Fruit fly (Drosophila melanogaster) whole organism, adult: ENCODE data around the gene Taf9.

ENCODE experiments used
- CG11617 ChIP-seq: fragments of 200-800 bp; sonication (Bioruptor generic); optimal IDR thresholded peaks from 2 replicates; lab custom pipeline; 2017; ENCODE audit warnings: mild to moderate bottlenecking, missing biosample characterization, missing genetic modification reagents, missing genetic modification characterization
- CG12768 ChIP-seq: fragments of 200-800 bp; sonication (Bioruptor generic); optimal IDR thresholded peaks from 2 replicates; lab custom pipeline; 2017; ENCODE audit warnings: missing biosample characterization, missing genetic modification characterization, mild to moderate bottlenecking, moderate library complexity, missing genetic modification reagents
- CG14711 ChIP-seq: fragments of 200-800 bp; sonication (Bioruptor generic); optimal IDR thresholded peaks from 2 replicates; lab custom pipeline; 2018; ENCODE audit warnings: missing biosample characterization, mild to moderate bottlenecking, missing genetic modification characterization, moderate library complexity
- CG1620 ChIP-seq: fragments of 200-800 bp; sonication (Bioruptor generic); optimal IDR thresholded peaks from 2 replicates; lab custom pipeline; 2016; ENCODE audit warnings: missing biosample characterization, missing genetic modification characterization
- CG33017 ChIP-seq: fragments of 200-800 bp; sonication (Bioruptor generic); optimal IDR thresholded peaks from 2 replicates; lab custom pipeline; 2018; ENCODE audit warnings: missing biosample characterization, mild to moderate bottlenecking, missing genetic modification characterization, moderate library complexity
- CG5204 ChIP-seq: fragments of 200-800 bp; sonication (Bioruptor generic); optimal IDR thresholded peaks from 2 replicates; lab custom pipeline; 2016; ENCODE audit warnings: missing biosample characterization, missing genetic modification characterization
- CG7045 ChIP-seq: fragments of 200-800 bp; sonication (Bioruptor generic); optimal IDR thresholded peaks from 2 replicates; lab custom pipeline; 2017; ENCODE audit warnings: missing biosample characterization, mild to moderate bottlenecking, missing genetic modification characterization
- CG7101 ChIP-seq: fragments of 200-800 bp; sonication (Bioruptor generic); optimal IDR thresholded peaks from 2 replicates; lab custom pipeline; 2018; ENCODE audit warnings: missing biosample characterization, mild to moderate bottlenecking, missing genetic modification characterization, moderate library complexity
- Clk ChIP-seq: fragments of 200-800 bp; sonication (Bioruptor generic); optimal IDR thresholded peaks from 2 replicates; lab custom pipeline; 2017; ENCODE audit warnings: missing biosample characterization, missing genetic modification characterization
- Crg-1 ChIP-seq: fragments of 200-800 bp; sonication (Bioruptor generic); optimal IDR thresholded peaks from 2 replicates; lab custom pipeline; 2016; ENCODE audit warnings: missing biosample characterization, missing genetic modification characterization
- Hr96 ChIP-seq: fragments of 200-800 bp; sonication (Bioruptor generic); optimal IDR thresholded peaks from 2 replicates; lab custom pipeline; 2016; ENCODE audit warnings: missing biosample characterization, missing genetic modification characterization
- Mnt ChIP-seq: fragments of 200-800 bp; sonication (Bioruptor generic); optimal IDR thresholded peaks from 2 replicates; lab custom pipeline; 2016; ENCODE audit warnings: missing biosample characterization, mild to moderate bottlenecking, missing genetic modification characterization
- bab1 ChIP-seq: fragments of 200-800 bp; sonication (Bioruptor generic); optimal IDR thresholded peaks from 3 replicates; lab custom pipeline; 2019; ENCODE audit warnings: missing biosample characterization, mild to moderate bottlenecking, missing genetic modification characterization, moderate library complexity
- cic ChIP-seq: fragments of 200-800 bp; sonication (Bioruptor generic); optimal IDR thresholded peaks from 2 replicates; lab custom pipeline; 2017; ENCODE audit warnings: missing biosample characterization, mild to moderate bottlenecking, missing genetic modification characterization, moderate library complexity
- cnc ChIP-seq, 2 experiments: fragments of >200 bp; optimal IDR thresholded peaks; 2 replicates each; lab custom pipeline; 2017
- kay ChIP-seq: fragments of 200-800 bp; sonication (Bioruptor generic); peaks from one replicate; lab custom pipeline; 2016; ENCODE audit warnings: missing biosample characterization, missing genetic modification characterization, borderline replicate concordance
- ovo ChIP-seq: fragments of 200-800 bp; sonication (Bioruptor generic); optimal IDR thresholded peaks from 2 replicates; lab custom pipeline; 2016; ENCODE audit warnings: missing biosample characterization, missing genetic modification characterization
- pad ChIP-seq: fragments of 200-800 bp; sonication (Bioruptor generic); optimal IDR thresholded peaks from 3 replicates; lab custom pipeline; 2017; ENCODE audit warnings: missing biosample characterization, missing genetic modification characterization, mild to moderate bottlenecking, moderate library complexity, missing genetic modification reagents
- tj ChIP-seq: fragments of 200-800 bp; sonication (Bioruptor generic); optimal IDR thresholded peaks from 3 replicates; lab custom pipeline; 2017; ENCODE audit warnings: missing biosample characterization, mild to moderate bottlenecking, missing genetic modification characterization, moderate library complexity
- toe ChIP-seq: fragments of 200-800 bp; sonication (Bioruptor generic); optimal IDR thresholded peaks from 2 replicates; lab custom pipeline; 2016; ENCODE audit warnings: missing biosample characterization, missing genetic modification characterization

Taf9 gene

DNA sequence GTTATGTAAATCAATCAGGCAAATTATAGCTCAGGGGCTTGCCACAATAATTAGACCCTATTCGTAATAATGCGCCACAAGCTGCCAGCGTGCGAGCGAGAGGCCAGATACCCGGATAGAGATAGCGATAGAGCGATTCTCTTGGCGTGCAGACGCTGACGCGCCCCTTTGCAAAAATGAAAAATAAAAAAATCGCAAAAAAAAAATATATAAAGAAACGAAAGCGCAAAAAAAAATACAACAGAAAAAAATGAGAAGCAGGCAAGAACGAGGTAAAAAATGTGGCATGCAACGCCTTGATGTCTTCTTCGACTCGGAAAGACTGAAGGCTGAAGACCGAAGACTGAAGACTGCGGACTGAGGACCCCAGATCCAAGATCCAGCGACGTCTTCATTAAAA is 35.6 kb upstream of the Taf9 start:
- TF ChIP-seq cnc (optimal IDR thresholded peaks at IDR 0.05; lab: Kevin White, UChicago) (no peak), toe (GFP tag; lab: Kevin White, UChicago) (no peak), CG7101 (tag; lab: Kevin White, UChicago) (no peak), Mnt (GFP tag; lab: Kevin White, UChicago) (no peak), CG11617 (GFP tag; lab: Kevin White, UChicago) (no peak), CG33017 (tag; lab: Kevin White, UChicago) (no peak), CG14711 (tag; lab: Kevin White, UChicago) (no peak), bab1 (GFP tag; lab: Kevin White, UChicago) (no peak), CG1620 (GFP tag; lab: Kevin White, UChicago) (no peak), CG7045 (no peak), CG5204 (GFP tag; lab: Kevin White, UChicago) (no peak), pad (GFP tag; lab: Kevin White, UChicago) (no peak), Hr96 (GFP tag; lab: Kevin White, UChicago) (no peak), Clk (GFP tag; lab: Kevin White, UChicago) (no peak)

dm6 chrX:17806973-17807372 is 35.0 kb upstream of the Taf9 start:
- no peak for TF ChIP-seq CG5204 (GFP tag; lab: Kevin White, UChicago)
- TF ChIP-seq CG1620 (GFP tag; lab: Kevin White, UChicago): no peak
- no peak for TF ChIP-seq ovo (GFP tag; lab: Kevin White, UChicago)

- TF ChIP-seq CG1620 (GFP tag; lab: Kevin White, UChicago) (no peak), kay (GFP tag; lab: Kevin White, UChicago) (no peak), CG33017 (tag; lab: Kevin White, UChicago) (no peak), cnc (optimal IDR thresholded peaks at IDR 0.05; lab: Kevin White, UChicago) (no peak), CG5204 (GFP tag; lab: Kevin White, UChicago) (no peak)
Measured at dm6 chrX:17812193-17812592, 29.8 kb upstream of the Taf9 start.

dm6 chrX:17814783-17815182 is 27.2 kb upstream of the Taf9 start:
- TF ChIP-seq CG33017 (tag; lab: Kevin White, UChicago) (no peak), bab1 (GFP tag; lab: Kevin White, UChicago) (no peak), pad (GFP tag; lab: Kevin White, UChicago) (no peak), CG11617 (GFP tag; lab: Kevin White, UChicago) (no peak), CG1620 (GFP tag; lab: Kevin White, UChicago) (no peak), CG12768 (GFP tag; lab: Kevin White, UChicago) (no peak), tj (GFP tag; lab: Kevin White, UChicago) (no peak), CG5204 (GFP tag; lab: Kevin White, UChicago) (no peak), kay (GFP tag; lab: Kevin White, UChicago) (no peak), CG7045 (no peak), cic (GFP tag; lab: Kevin White, UChicago) (no peak), ovo (GFP tag; lab: Kevin White, UChicago) (no peak), toe (GFP tag; lab: Kevin White, UChicago) (no peak), Clk (GFP tag; lab: Kevin White, UChicago) (no peak), CG14711 (tag; lab: Kevin White, UChicago) (no peak)

DNA sequence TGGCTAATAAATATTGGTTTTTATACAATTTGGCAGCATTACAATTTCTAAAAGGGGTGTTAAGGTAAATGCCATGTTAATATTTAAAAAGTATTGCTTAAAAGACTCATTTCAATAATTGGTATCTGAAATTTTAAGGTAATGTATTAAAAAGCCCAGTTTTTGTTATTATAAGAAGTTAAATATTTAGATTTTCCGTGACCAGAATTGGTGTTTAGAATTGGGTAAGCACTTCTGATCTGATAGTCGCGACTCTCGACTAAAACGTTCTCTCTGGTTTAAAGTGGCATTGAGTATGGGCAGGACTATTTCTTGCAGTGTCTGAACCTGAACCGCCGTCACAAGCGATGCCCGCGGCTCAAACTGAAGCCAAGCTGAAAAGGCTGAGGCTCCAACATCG is 25.5 kb upstream of the Taf9 start:
- TF ChIP-seq CG7045 (no peak), Crg-1 (GFP tag; lab: Kevin White, UChicago) (no peak), tj (GFP tag; lab: Kevin White, UChicago) (no peak), Clk (GFP tag; lab: Kevin White, UChicago) (no peak), CG7101 (tag; lab: Kevin White, UChicago) (no peak), cic (GFP tag; lab: Kevin White, UChicago) (no peak), kay (GFP tag; lab: Kevin White, UChicago) (no peak), CG1620 (GFP tag; lab: Kevin White, UChicago) (no peak), bab1 (GFP tag; lab: Kevin White, UChicago) (no peak), Mnt (GFP tag; lab: Kevin White, UChicago) (no peak), cnc (optimal IDR thresholded peaks at IDR 0.05; lab: Kevin White, UChicago) (no peak), CG12768 (GFP tag; lab: Kevin White, UChicago) (no peak), CG14711 (tag; lab: Kevin White, UChicago) (no peak), CG11617 (GFP tag; lab: Kevin White, UChicago) (no peak), CG33017 (tag; lab: Kevin White, UChicago) (no peak), Hr96 (GFP tag; lab: Kevin White, UChicago) (no peak), pad (GFP tag; lab: Kevin White, UChicago) (no peak)

DNA sequence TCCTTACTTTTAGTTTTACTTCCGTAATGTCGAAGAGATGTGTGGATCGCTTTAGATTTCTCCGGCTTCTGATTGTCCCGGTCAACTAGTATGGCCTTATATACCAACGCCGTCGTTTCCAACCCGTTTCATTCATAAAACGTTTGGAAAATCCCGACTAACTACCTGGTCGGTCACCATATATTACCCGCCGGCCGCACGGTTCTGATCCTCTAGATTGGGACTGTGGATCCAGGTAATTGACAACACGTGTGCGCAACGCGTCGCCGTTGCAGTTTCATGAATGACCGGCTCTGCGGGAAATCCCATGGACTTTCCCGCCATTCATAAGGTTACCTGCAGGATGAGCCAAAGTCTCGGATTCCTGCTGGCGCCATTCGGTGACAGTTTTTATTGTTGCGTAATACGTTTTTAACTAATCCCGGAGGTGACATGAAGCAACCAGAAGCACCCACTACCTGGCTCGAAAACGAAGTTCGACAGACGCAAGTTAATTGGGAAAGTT is 22.3 kb upstream of the Taf9 start, which contains the start of gene CG12986:
CG12986 (minus strand) TSS at position 51 of the 505 bp plus-strand sequence.
- TF ChIP-seq toe (GFP tag; lab: Kevin White, UChicago) (no peak), Crg-1 (GFP tag; lab: Kevin White, UChicago) (no peak), pad (GFP tag; lab: Kevin White, UChicago) (no peak), CG7101 (tag; lab: Kevin White, UChicago) (no peak), tj (GFP tag; lab: Kevin White, UChicago) (no peak), CG33017 (tag; lab: Kevin White, UChicago) (no peak), Mnt (GFP tag; lab: Kevin White, UChicago) (no peak), bab1 (GFP tag; lab: Kevin White, UChicago) (no peak), ovo (GFP tag; lab: Kevin White, UChicago) (no peak), CG12768 (GFP tag; lab: Kevin White, UChicago) (no peak), cic (GFP tag; lab: Kevin White, UChicago) (no peak), Hr96 (GFP tag; lab: Kevin White, UChicago) (no peak), Clk (GFP tag; lab: Kevin White, UChicago) (no peak), CG1620 (GFP tag; lab: Kevin White, UChicago) (no peak)
